Fruit fly (Drosophila melanogaster) whole organism, adult: ENCODE results near the gene CG13084.

Experiments used
- CG11617 ChIP-seq: fragments of 200-800 bp; sonication (Bioruptor generic); optimal IDR thresholded peaks from 2 replicates; lab custom pipeline; 2017; ENCODE audit warnings: mild to moderate bottlenecking, missing biosample characterization, missing genetic modification reagents, missing genetic modification characterization
- CG12768 ChIP-seq: fragments of 200-800 bp; sonication (Bioruptor generic); optimal IDR thresholded peaks from 2 replicates; lab custom pipeline; 2017; ENCODE audit warnings: missing biosample characterization, missing genetic modification characterization, mild to moderate bottlenecking, moderate library complexity, missing genetic modification reagents
- CG14711 ChIP-seq: fragments of 200-800 bp; sonication (Bioruptor generic); optimal IDR thresholded peaks from 2 replicates; lab custom pipeline; 2018; ENCODE audit warnings: missing biosample characterization, mild to moderate bottlenecking, missing genetic modification characterization, moderate library complexity
- CG1620 ChIP-seq: fragments of 200-800 bp; sonication (Bioruptor generic); optimal IDR thresholded peaks from 2 replicates; lab custom pipeline; 2016; ENCODE audit warnings: missing biosample characterization, missing genetic modification characterization
- CG33017 ChIP-seq: fragments of 200-800 bp; sonication (Bioruptor generic); optimal IDR thresholded peaks from 2 replicates; lab custom pipeline; 2018; ENCODE audit warnings: missing biosample characterization, mild to moderate bottlenecking, missing genetic modification characterization, moderate library complexity
- CG5204 ChIP-seq: fragments of 200-800 bp; sonication (Bioruptor generic); optimal IDR thresholded peaks from 2 replicates; lab custom pipeline; 2016; ENCODE audit warnings: missing biosample characterization, missing genetic modification characterization
- CG7045 ChIP-seq: fragments of 200-800 bp; sonication (Bioruptor generic); optimal IDR thresholded peaks from 2 replicates; lab custom pipeline; 2017; ENCODE audit warnings: missing biosample characterization, mild to moderate bottlenecking, missing genetic modification characterization
- CG7101 ChIP-seq: fragments of 200-800 bp; sonication (Bioruptor generic); optimal IDR thresholded peaks from 2 replicates; lab custom pipeline; 2018; ENCODE audit warnings: missing biosample characterization, mild to moderate bottlenecking, missing genetic modification characterization, moderate library complexity
- Clk ChIP-seq: fragments of 200-800 bp; sonication (Bioruptor generic); optimal IDR thresholded peaks from 2 replicates; lab custom pipeline; 2017; ENCODE audit warnings: missing biosample characterization, missing genetic modification characterization
- Crg-1 ChIP-seq: fragments of 200-800 bp; sonication (Bioruptor generic); optimal IDR thresholded peaks from 2 replicates; lab custom pipeline; 2016; ENCODE audit warnings: missing biosample characterization, missing genetic modification characterization
- Mnt ChIP-seq: fragments of 200-800 bp; sonication (Bioruptor generic); optimal IDR thresholded peaks from 2 replicates; lab custom pipeline; 2016; ENCODE audit warnings: missing biosample characterization, mild to moderate bottlenecking, missing genetic modification characterization
- bab1 ChIP-seq: fragments of 200-800 bp; sonication (Bioruptor generic); optimal IDR thresholded peaks from 3 replicates; lab custom pipeline; 2019; ENCODE audit warnings: missing biosample characterization, mild to moderate bottlenecking, missing genetic modification characterization, moderate library complexity
- cic ChIP-seq: fragments of 200-800 bp; sonication (Bioruptor generic); optimal IDR thresholded peaks from 2 replicates; lab custom pipeline; 2017; ENCODE audit warnings: missing biosample characterization, mild to moderate bottlenecking, missing genetic modification characterization, moderate library complexity
- cnc ChIP-seq, 2 experiments: fragments of >200 bp; optimal IDR thresholded peaks; 2 replicates each; lab custom pipeline; 2017
- kay ChIP-seq: fragments of 200-800 bp; sonication (Bioruptor generic); peaks from one replicate; lab custom pipeline; 2016; ENCODE audit warnings: missing biosample characterization, missing genetic modification characterization, borderline replicate concordance
- ovo ChIP-seq: fragments of 200-800 bp; sonication (Bioruptor generic); optimal IDR thresholded peaks from 2 replicates; lab custom pipeline; 2016; ENCODE audit warnings: missing biosample characterization, missing genetic modification characterization
- pad ChIP-seq: fragments of 200-800 bp; sonication (Bioruptor generic); optimal IDR thresholded peaks from 3 replicates; lab custom pipeline; 2017; ENCODE audit warnings: missing biosample characterization, missing genetic modification characterization, mild to moderate bottlenecking, moderate library complexity, missing genetic modification reagents
- tj ChIP-seq: fragments of 200-800 bp; sonication (Bioruptor generic); optimal IDR thresholded peaks from 3 replicates; lab custom pipeline; 2017; ENCODE audit warnings: missing biosample characterization, mild to moderate bottlenecking, missing genetic modification characterization, moderate library complexity
- toe ChIP-seq: fragments of 200-800 bp; sonication (Bioruptor generic); optimal IDR thresholded peaks from 2 replicates; lab custom pipeline; 2016; ENCODE audit warnings: missing biosample characterization, missing genetic modification characterization

Gene CG13084

DNA sequence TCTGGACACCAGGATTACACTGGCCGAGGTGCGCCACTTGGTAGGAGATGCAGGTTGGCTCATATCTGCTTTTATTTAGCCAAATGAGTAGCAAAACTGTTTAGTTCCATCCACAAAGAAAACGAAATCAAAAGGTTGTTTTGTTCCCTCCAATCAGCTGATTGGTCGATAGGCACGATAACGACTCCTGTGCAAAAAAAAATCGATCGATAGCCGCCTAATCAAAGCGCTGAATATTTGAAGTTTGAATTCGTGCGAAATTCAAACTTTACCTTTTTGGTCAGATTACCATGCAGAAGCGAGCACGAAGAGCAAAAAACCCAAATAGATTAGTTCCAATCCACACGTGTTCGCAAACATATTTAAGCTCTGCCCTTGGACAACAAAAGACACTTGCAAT, at the start of gene CG13084, which contains the start of gene CG10195:
Gene CG13084 (plus strand): TSS at position 392 of the 400 bp plus-strand sequence.
Gene CG10195 (minus strand): TSS at position 167 of the 400 bp plus-strand sequence.
- TF ChIP-seq pad (GFP tag; lab: Kevin White, UChicago) (no peak), cnc (optimal IDR thresholded peaks at IDR 0.05; lab: Kevin White, UChicago) (no peak), Clk (no peak), Mnt (GFP tag; lab: Kevin White, UChicago) (no peak), CG7045 (no peak), CG14711 (tag; lab: Kevin White, UChicago) (no peak), bab1 (GFP tag; lab: Kevin White, UChicago) (no peak), ovo (GFP tag; lab: Kevin White, UChicago) (no peak), toe (GFP tag; lab: Kevin White, UChicago) (no peak), tj (GFP tag; lab: Kevin White, UChicago) (no peak), CG1620 (GFP tag; lab: Kevin White, UChicago) (no peak), CG11617 (GFP tag; lab: Kevin White, UChicago) (no peak), CG5204 (GFP tag; lab: Kevin White, UChicago) (no peak)

DNA sequence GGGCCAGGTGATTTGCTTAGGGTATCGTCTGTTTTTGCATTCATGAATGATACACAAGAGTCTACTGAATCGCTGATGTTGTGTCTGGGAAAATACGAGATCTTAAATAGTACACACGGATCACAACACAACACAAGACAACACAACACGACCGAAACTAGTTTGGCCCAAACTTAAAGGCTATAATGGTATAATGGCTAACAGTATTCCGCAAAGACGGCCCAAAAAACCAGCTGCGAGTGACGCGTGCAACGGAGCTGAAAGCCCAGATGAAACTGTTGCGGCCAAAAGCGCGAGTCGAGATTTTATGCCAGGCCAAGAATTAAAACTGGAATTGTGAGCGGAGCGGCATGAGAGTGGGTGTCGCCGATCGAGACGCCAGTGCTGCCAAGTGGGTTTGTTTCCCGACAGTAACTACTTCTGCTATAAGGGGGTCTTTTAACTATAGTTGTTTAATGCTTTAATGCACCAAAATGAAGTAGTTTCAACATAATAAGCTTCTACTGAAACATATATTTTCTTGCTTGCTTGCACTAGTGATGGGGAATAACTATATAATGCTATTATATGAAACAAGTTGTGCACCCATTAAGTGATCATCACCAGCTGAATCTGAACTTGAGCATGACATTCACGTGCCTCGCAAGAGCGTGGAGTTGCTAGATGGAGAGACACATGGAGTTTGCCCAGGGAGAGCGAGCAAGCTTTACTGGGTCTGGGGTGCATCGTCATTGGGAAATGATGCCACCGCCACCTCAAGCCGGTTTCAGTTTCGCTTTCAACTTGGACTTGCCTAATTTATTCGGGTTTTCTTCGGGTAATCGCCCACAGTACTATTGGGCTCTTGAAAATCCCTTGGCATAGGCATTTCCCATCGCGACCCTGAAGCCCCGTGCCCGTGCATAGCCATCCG, 45.8 kb upstream of the CG13084 start:
- TF ChIP-seq Mnt (GFP tag; lab: Kevin White, UChicago) (no peak), CG7045 (no peak), bab1 (GFP tag; lab: Kevin White, UChicago) (no peak), Clk (no peak), CG12768 (no peak), tj (GFP tag; lab: Kevin White, UChicago) (no peak), toe (GFP tag; lab: Kevin White, UChicago) (no peak), pad (GFP tag; lab: Kevin White, UChicago) (no peak), Crg-1 (GFP tag; lab: Kevin White, UChicago) (no peak), CG5204 (GFP tag; lab: Kevin White, UChicago) (no peak)

DNA sequence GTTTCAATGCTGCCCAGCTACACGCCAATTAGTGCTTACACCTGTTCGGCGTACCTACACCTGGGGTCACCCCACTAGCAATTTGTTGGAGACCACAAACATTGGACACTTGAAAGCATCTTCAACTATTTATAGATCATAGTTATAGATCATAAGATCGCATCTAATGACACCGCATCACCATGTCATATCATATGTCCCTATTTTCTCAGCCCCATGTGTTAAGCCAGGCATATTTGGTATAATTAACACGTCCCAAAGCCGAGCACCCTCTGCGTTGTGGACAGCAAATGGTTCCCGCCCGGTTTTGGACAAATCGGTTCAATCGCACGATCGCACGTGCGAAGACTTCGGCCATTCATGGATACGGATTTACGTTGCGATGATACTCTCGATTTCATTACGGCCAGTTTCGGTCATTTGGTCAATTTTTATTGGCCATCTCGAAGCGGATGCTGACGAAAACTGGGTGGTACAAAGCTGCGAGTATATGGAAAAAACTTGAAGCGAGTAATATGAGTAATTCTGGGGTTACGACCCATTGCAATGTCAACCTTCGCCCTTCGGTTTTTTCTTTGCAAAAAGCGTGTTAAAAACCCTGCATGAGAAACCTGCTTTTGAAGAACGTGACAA, 45.0 kb upstream of the CG13084 start:
- peak; percentile 5 for TF ChIP-seq CG1620 (GFP tag; lab: Kevin White, UChicago)
- TF ChIP-seq CG7101 (tag; lab: Kevin White, UChicago) = peak; percentile 22
- no peak for TF ChIP-seq toe (GFP tag; lab: Kevin White, UChicago)

DNA sequence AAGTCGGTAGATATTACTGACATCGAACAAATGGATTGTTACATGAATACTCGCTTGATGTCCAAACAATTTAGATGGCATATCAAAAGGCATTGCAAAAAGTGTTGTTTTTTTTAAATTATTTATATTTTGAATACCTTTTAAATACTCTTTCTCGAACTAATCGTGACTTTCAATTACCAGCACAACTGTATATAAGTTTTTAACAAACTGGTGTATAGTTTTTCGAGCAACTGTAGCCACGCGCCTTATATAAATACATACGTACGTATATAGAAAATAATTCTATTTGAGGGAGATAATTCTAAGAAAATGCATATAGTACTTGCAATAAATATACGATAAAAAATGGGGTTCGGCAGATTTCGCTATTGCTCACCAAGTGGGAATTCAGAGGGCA, 44.4 kb upstream of the CG13084 start:
- TF ChIP-seq Mnt (GFP tag; lab: Kevin White, UChicago) (no peak), kay (GFP tag; lab: Kevin White, UChicago) (peak; percentile 94), CG33017 (tag; lab: Kevin White, UChicago) (no peak), CG1620 (GFP tag; lab: Kevin White, UChicago) (no peak)

DNA sequence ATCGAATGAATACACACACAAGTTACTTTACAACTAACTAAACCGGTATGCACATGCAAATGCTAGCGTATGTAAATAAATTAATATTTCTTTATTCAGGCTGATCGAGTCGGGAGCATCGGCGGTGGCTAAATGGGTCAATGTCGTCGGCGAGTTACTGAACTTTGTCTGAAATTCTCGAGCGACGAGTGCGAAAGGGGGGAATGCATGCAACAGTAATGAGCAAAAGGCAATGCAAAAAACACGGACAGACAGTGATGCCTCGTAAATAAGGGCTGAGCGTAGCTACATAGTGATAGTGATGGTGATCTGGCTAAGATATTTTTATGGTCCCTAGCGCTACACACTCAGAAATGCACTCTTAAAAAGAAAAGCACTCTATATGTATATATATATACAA, 44.0 kb upstream of the CG13084 start:
- TF ChIP-seq cic (GFP tag; lab: Kevin White, UChicago) (peak; percentile 37), Crg-1 (GFP tag; lab: Kevin White, UChicago) (no peak), Clk (no peak), CG7101 (tag; lab: Kevin White, UChicago) (peak; percentile 9), CG14711 (tag; lab: Kevin White, UChicago) (peak; percentile 4), CG12768 (no peak), CG1620 (GFP tag; lab: Kevin White, UChicago) (peak; percentile 20), pad (GFP tag; lab: Kevin White, UChicago) (peak; percentile 90), tj (GFP tag; lab: Kevin White, UChicago) (peak; percentile 61), ovo (GFP tag; lab: Kevin White, UChicago) (no peak), bab1 (GFP tag; lab: Kevin White, UChicago) (no peak), CG7045 (no peak), toe (GFP tag; lab: Kevin White, UChicago) (no peak), Mnt (GFP tag; lab: Kevin White, UChicago) (no peak), CG5204 (GFP tag; lab: Kevin White, UChicago) (no peak), CG33017 (tag; lab: Kevin White, UChicago) (no peak), CG11617 (GFP tag; lab: Kevin White, UChicago) (no peak), kay (GFP tag; lab: Kevin White, UChicago) (no peak), cnc (optimal IDR thresholded peaks at IDR 0.05; lab: Kevin White, UChicago) (no peak)

DNA sequence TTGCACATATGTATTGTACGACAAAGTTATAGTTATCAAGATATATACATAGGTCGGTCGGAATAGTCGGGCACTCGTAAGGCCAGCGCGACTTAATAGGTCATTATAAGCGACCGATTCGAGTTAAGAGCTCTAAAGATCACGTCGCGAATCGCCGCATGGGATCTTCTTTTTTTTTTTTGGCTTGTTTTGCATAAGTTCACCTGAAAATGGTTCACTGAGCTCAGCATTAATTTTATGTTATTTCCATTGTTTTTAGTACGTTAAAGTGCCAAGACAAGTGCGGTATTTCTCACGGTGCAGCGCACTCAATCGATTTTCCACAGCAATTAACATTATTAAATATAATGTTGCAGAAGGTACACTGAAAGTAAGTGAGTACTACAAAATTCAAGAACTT, 43.4 kb upstream of the CG13084 start:
- TF ChIP-seq Clk = no peak
- no peak for TF ChIP-seq toe (GFP tag; lab: Kevin White, UChicago)
- TF ChIP-seq CG5204 (GFP tag; lab: Kevin White, UChicago) = peak; percentile 33
- TF ChIP-seq cnc (optimal IDR thresholded peaks at IDR 0.05; lab: Kevin White, UChicago) = no peak
- no peak for TF ChIP-seq kay (GFP tag; lab: Kevin White, UChicago)
- no peak for TF ChIP-seq cic (GFP tag; lab: Kevin White, UChicago)
- TF ChIP-seq CG7045 = no peak
- TF ChIP-seq CG11617 (GFP tag; lab: Kevin White, UChicago) = no peak
- TF ChIP-seq tj (GFP tag; lab: Kevin White, UChicago) = peak; percentile 77
- TF ChIP-seq CG14711 (tag; lab: Kevin White, UChicago) = no peak
